Worm (Caenorhabditis elegans): Measurements from ENCODE around the gene szy-4.

ce11 chrII:6208116-6208515 lies 9.6 kb downstream of the szy-4 start, which contains the start of gene daf-37:
- TF ChIP-seq lin-13 (tag; optimal IDR thresholded peaks at IDR 0.05) (no peak), nhr-28 (tag; optimal IDR thresholded peaks at IDR 0.05) (no peak), mab-5 (tag; optimal IDR thresholded peaks at IDR 0.05) (no peak), ham-2 (GFP tag; optimal IDR thresholded peaks at IDR 0.05) (no peak), snpc-4 (tag; optimal IDR thresholded peaks at IDR 0.05) (no peak), nhr-76 (tag; optimal IDR thresholded peaks at IDR 0.05) (no peak)

Data from whole organism, mixed stage, embryonic.